Worm (Caenorhabditis elegans) whole organism, L1 larva: Measurements from ENCODE around the gene F20B6.10.

ENCODE experiments used
- C04F5.9 ChIP-seq: sonication (generic microtip); optimal IDR thresholded peaks from 2 replicates; lab custom pipeline; 2016; ENCODE audit warnings: missing genetic modification characterization, missing compliant biosample characterization
- C34B4.2 ChIP-seq: sonication (generic microtip); optimal IDR thresholded peaks from 2 replicates; lab custom pipeline; 2017; ENCODE audit warnings: mild to moderate bottlenecking, missing genetic modification characterization, missing compliant biosample characterization
- Y116A8C.19 ChIP-seq: sonication (generic microtip); optimal IDR thresholded peaks from 2 replicates; lab custom pipeline; 2016; ENCODE audit warnings: missing compliant biosample characterization, missing genetic modification characterization, borderline replicate concordance
- aha-1 ChIP-seq: fragments of 150-350 bp; optimal IDR thresholded peaks from 2 replicates; lab custom pipeline; 2014; ENCODE audit warnings: missing biosample characterization, missing genetic modification characterization
- alr-1 ChIP-seq: fragments of 200-800 bp; sonication (Bioruptor generic); optimal IDR thresholded peaks from 2 replicates; lab custom pipeline; 2018; ENCODE audit warnings: borderline replicate concordance, mild to moderate bottlenecking, missing genetic modification characterization, missing compliant biosample characterization
- aly-2 ChIP-seq: fragments of 150-350 bp; optimal IDR thresholded peaks from 2 replicates; lab custom pipeline; 2014; ENCODE audit warnings: missing biosample characterization, missing genetic modification characterization
- ama-1 ChIP-seq: fragments of 150-350 bp; optimal IDR thresholded peaks from 2 replicates; lab custom pipeline; 2014
- ceh-63 ChIP-seq: fragments of 200-800 bp; sonication (Bioruptor generic); optimal IDR thresholded peaks from 2 replicates; lab custom pipeline; 2018; ENCODE audit warnings: mild to moderate bottlenecking, missing genetic modification characterization, missing compliant biosample characterization
- ceh-90 ChIP-seq: sonication (generic microtip); optimal IDR thresholded peaks from 2 replicates; lab custom pipeline; 2016; ENCODE audit warnings: missing genetic modification characterization, missing compliant biosample characterization
- ces-1 ChIP-seq: fragments of 150-350 bp; optimal IDR thresholded peaks from 2 replicates; lab custom pipeline; 2014; ENCODE audit warnings: missing biosample characterization, missing genetic modification reagents, missing genetic modification characterization
- efl-1 ChIP-seq, 4 experiments: fragments of 150-350 bp; optimal IDR thresholded peaks in 3 of 4; peaks in 1 of 4; 1 replicate in 1 of 4; 2 replicates in 3 of 4; lab custom pipeline; 2014; ENCODE audit warnings: missing biosample characterization in 2 of 4, missing genetic modification characterization in 2 of 4, missing genetic modification reagents in 2 of 4
- efl-3 ChIP-seq: fragments of 200-800 bp; sonication (Bioruptor generic); optimal IDR thresholded peaks from 2 replicates; lab custom pipeline; 2018; ENCODE audit warnings: mild to moderate bottlenecking, missing genetic modification characterization, missing compliant biosample characterization
- egl-13 ChIP-seq: sonication (generic microtip); optimal IDR thresholded peaks from 2 replicates; lab custom pipeline; 2016; ENCODE audit warnings: missing genotype, missing genetic modification reagents, missing genetic modification characterization, missing compliant biosample characterization
- elt-2 ChIP-seq: sonication (generic microtip); optimal IDR thresholded peaks from 2 replicates; lab custom pipeline; 2016; ENCODE audit warnings: missing genetic modification characterization, mild to moderate bottlenecking, inconsistent platforms, missing compliant biosample characterization, missing genetic modification reagents
- fkh-4 ChIP-seq: sonication (generic microtip); optimal IDR thresholded peaks from 2 replicates; lab custom pipeline; 2016; ENCODE audit warnings: missing compliant biosample characterization, missing genetic modification characterization, borderline replicate concordance
- fkh-8 ChIP-seq: sonication (generic microtip); optimal IDR thresholded peaks from 2 replicates; lab custom pipeline; 2016; ENCODE audit warnings: mild to moderate bottlenecking, missing genetic modification characterization, missing compliant biosample characterization
- hlh-17 ChIP-seq: fragments of 200-800 bp; sonication (Bioruptor generic); optimal IDR thresholded peaks from 2 replicates; lab custom pipeline; 2018; ENCODE audit warnings: missing genetic modification characterization, mild to moderate bottlenecking, missing compliant biosample characterization, moderate library complexity, borderline replicate concordance
- isw-1 ChIP-seq: fragments of 200-800 bp; sonication (Bioruptor generic); IDR thresholded peaks from 2 replicates; pipeline ENCODE4 v1.3.6; 2022; ENCODE audit warnings: missing genetic modification characterization, missing compliant biosample characterization
- jun-1 ChIP-seq: fragments of 150-350 bp; optimal IDR thresholded peaks from 2 replicates; lab custom pipeline; 2014; ENCODE audit warnings: missing biosample characterization, missing genetic modification reagents, missing genetic modification characterization
- lin-13 ChIP-seq: fragments of 150-350 bp; optimal IDR thresholded peaks from 2 replicates; lab custom pipeline; 2014; ENCODE audit warnings: missing biosample characterization, missing genetic modification reagents, missing genetic modification characterization
- lin-14 ChIP-seq: fragments of 200-800 bp; sonication (Bioruptor generic); optimal IDR thresholded peaks from 2 replicates; lab custom pipeline; 2018; ENCODE audit warnings: mild to moderate bottlenecking, missing genetic modification characterization, moderate library complexity, missing compliant biosample characterization
- lin-15B ChIP-seq: fragments of 150-350 bp; sonication (generic microtip); optimal IDR thresholded peaks from 3 replicates; lab custom pipeline; 2014; ENCODE audit warnings: missing biosample characterization, missing genetic modification characterization
- lin-35 ChIP-seq, 2 experiments: fragments of 150-350 bp; optimal IDR thresholded peaks; 2 replicates each; lab custom pipeline; 2014; ENCODE audit warnings: missing biosample characterization in 2 of 2, missing genetic modification characterization in 2 of 2, missing genetic modification reagents in 2 of 2
- lsy-2 ChIP-seq, 2 experiments: fragments of 150-350 bp; optimal IDR thresholded peaks; 2 replicates each; lab custom pipeline; 2014; ENCODE audit warnings: missing biosample characterization in 2 of 2, missing genetic modification characterization in 2 of 2
- mab-9 ChIP-seq: fragments of 200-800 bp; sonication (Bioruptor generic); IDR thresholded peaks from 2 replicates; pipeline ENCODE4 v1.3.6; 2022; ENCODE audit warnings: missing genetic modification reagents, missing genetic modification characterization, missing compliant biosample characterization
- mdl-1 ChIP-seq, 2 experiments: fragments of 150-350 bp; optimal IDR thresholded peaks; 2 replicates each; lab custom pipeline; 2014 to 2017; ENCODE audit warnings: missing biosample characterization in 2 of 2, missing genetic modification characterization in 2 of 2, inconsistent platforms in 1 of 2
- nhr-12 ChIP-seq: sonication (generic microtip); optimal IDR thresholded peaks from 2 replicates; lab custom pipeline; 2017; ENCODE audit warnings: missing biosample characterization, missing genetic modification characterization
- nhr-237 ChIP-seq: fragments of 150-350 bp; optimal IDR thresholded peaks from 2 replicates; lab custom pipeline; 2014; ENCODE audit warnings: missing biosample characterization, missing genetic modification characterization
- nhr-77 ChIP-seq: fragments of 150-350 bp; optimal IDR thresholded peaks from 2 replicates; lab custom pipeline; 2014; ENCODE audit warnings: missing biosample characterization, missing genetic modification characterization
- nhr-84 ChIP-seq: sonication (generic microtip); optimal IDR thresholded peaks from 2 replicates; lab custom pipeline; 2017; ENCODE audit warnings: missing biosample characterization, missing genetic modification characterization
- nhr-85 ChIP-seq: sonication (generic microtip); peaks from one replicate; lab custom pipeline; 2016; ENCODE audit warnings: missing genetic modification characterization, inconsistent platforms, missing compliant biosample characterization
- nhr-90 ChIP-seq: sonication (generic microtip); optimal IDR thresholded peaks from 2 replicates; lab custom pipeline; 2016; ENCODE audit warnings: mild to moderate bottlenecking, missing genetic modification characterization, missing compliant biosample characterization; ENCODE audit not compliant: poor library complexity
- pag-3 ChIP-seq: sonication (generic microtip); optimal IDR thresholded peaks from 2 replicates; lab custom pipeline; 2017; ENCODE audit warnings: missing genetic modification characterization, mild to moderate bottlenecking, missing compliant biosample characterization, antibody characterized with exemption, borderline replicate concordance; ENCODE audit not compliant: insufficient read depth
- skn-1 ChIP-seq: fragments of 150-350 bp; optimal IDR thresholded peaks from 2 replicates; lab custom pipeline; 2014; ENCODE audit warnings: missing biosample characterization, missing genetic modification characterization
- snpc-4 ChIP-seq: fragments of 150-350 bp; optimal IDR thresholded peaks from 2 replicates; lab custom pipeline; 2014; ENCODE audit warnings: missing biosample characterization, missing genetic modification characterization
- snu-23 ChIP-seq: sonication (generic microtip); optimal IDR thresholded peaks from 2 replicates; lab custom pipeline; 2016; ENCODE audit warnings: missing genetic modification characterization, missing compliant biosample characterization
- sptf-1 ChIP-seq: fragments of 150-350 bp; optimal IDR thresholded peaks from 2 replicates; lab custom pipeline; 2014; ENCODE audit warnings: missing biosample characterization, missing genetic modification characterization
- sup-37 ChIP-seq: fragments of 200-800 bp; sonication (Bioruptor generic); optimal IDR thresholded peaks from 2 replicates; lab custom pipeline; 2018; ENCODE audit warnings: mild to moderate bottlenecking, missing genetic modification characterization, missing compliant biosample characterization
- tbx-2 ChIP-seq: sonication (generic microtip); optimal IDR thresholded peaks from 2 replicates; lab custom pipeline; 2016; ENCODE audit warnings: missing genetic modification characterization, missing compliant biosample characterization
- tlp-1 ChIP-seq: fragments of 150-350 bp; optimal IDR thresholded peaks from 2 replicates; lab custom pipeline; 2014; ENCODE audit warnings: missing biosample characterization, missing genetic modification characterization
- unc-130 ChIP-seq: fragments of 150-350 bp; optimal IDR thresholded peaks from 2 replicates; lab custom pipeline; 2017; ENCODE audit warnings: missing biosample characterization, missing genetic modification characterization, inconsistent platforms
- unc-30 ChIP-seq: sonication (generic microtip); optimal IDR thresholded peaks from 2 replicates; lab custom pipeline; 2017; ENCODE audit warnings: missing biosample characterization, missing genetic modification characterization
- unc-62 ChIP-seq: fragments of 150-350 bp; optimal IDR thresholded peaks from 2 replicates; lab custom pipeline; 2014; ENCODE audit warnings: missing biosample characterization, missing genetic modification reagents, missing genetic modification characterization
- unc-86 ChIP-seq: sonication (generic microtip); optimal IDR thresholded peaks from 2 replicates; lab custom pipeline; 2016; ENCODE audit warnings: missing genetic modification characterization, missing compliant biosample characterization
- unc-98 ChIP-seq: fragments of 200-800 bp; sonication (Bioruptor generic); IDR thresholded peaks from 2 replicates; pipeline ENCODE4 v1.3.6; 2022; ENCODE audit warnings: missing genetic modification characterization, missing compliant biosample characterization
- xbp-1 ChIP-seq: sonication (generic microtip); optimal IDR thresholded peaks from 2 replicates; lab custom pipeline; 2016; ENCODE audit warnings: missing genetic modification characterization, missing compliant biosample characterization
- ztf-11 ChIP-seq, 2 experiments: sonication (generic microtip); optimal IDR thresholded peaks; 2 replicates each; lab custom pipeline; 2016 to 2017; ENCODE audit warnings: missing genetic modification characterization in 2 of 2, missing biosample characterization in 1 of 2, missing compliant biosample characterization in 1 of 2
- ztf-4 ChIP-seq: fragments of 150-350 bp; optimal IDR thresholded peaks from 2 replicates; lab custom pipeline; 2014; ENCODE audit warnings: missing biosample characterization, missing genetic modification characterization

Gene F20B6.10

ce11 chrX:4265283-4265907 is 48.4 kb upstream of the F20B6.10 start, which contains the start of gene coel-1 (continued):
- peak; percentile 82 for TF ChIP-seq lin-14 (GFP tag; lab: Kevin White, UChicago)
- peak; percentile 57 for TF ChIP-seq unc-86 (tag; lab: Kevin White, UChicago)
- peak; percentile 33 for TF ChIP-seq jun-1 (tag; lab: Kevin White, UChicago)
- peak; percentile 11 for TF ChIP-seq nhr-90 (tag; lab: Kevin White, UChicago)
- no peak for TF ChIP-seq ceh-90
- peak; percentile 27 to 58 for TF ChIP-seq lin-35 (GFP tag; optimal IDR thresholded peaks at IDR 0.05; lab: Kevin White, UChicago)
- TF ChIP-seq egl-13 (tag; lab: Kevin White, UChicago): peak; percentile 56

- TF ChIP-seq nhr-85 (no peak), sptf-1 (no peak), unc-62 (GFP tag; lab: Kevin White, UChicago) (no peak)
These were observed 46.8 kb upstream of the F20B6.10 start for ce11 chrX:4263820-4264219.

- TF ChIP-seq unc-98 (GFP tag; lab: Robert Waterston, UW) (no peak), unc-86 (tag; lab: Kevin White, UChicago) (peak; percentile 17), skn-1 (peak; percentile 40), snpc-4 (tag; lab: Kevin White, UChicago) (no peak), mab-9 (GFP tag; lab: Robert Waterston, UW) (no peak), isw-1 (GFP tag; lab: Robert Waterston, UW) (no peak), sup-37 (no peak), efl-3 (no peak), nhr-237 (no peak), fkh-8 (tag; lab: Kevin White, UChicago) (peak; percentile 24), C04F5.9 (tag; lab: Kevin White, UChicago) (peak; percentile 12), lin-15B (tag; lab: Kevin White, UChicago) (no peak), snu-23 (peak; percentile 63), unc-130 (no peak), tbx-2 (tag; lab: Kevin White, UChicago) (peak; percentile 50), C34B4.2 (tag; lab: Kevin White, UChicago) (no peak), ces-1 (GFP tag; lab: Kevin White, UChicago) (no peak), aly-2 (no peak), lsy-2 (tag; optimal IDR thresholded peaks at IDR 0.05; lab: Kevin White, UChicago) (peak; percentile 34 to 45), ztf-11 (tag; optimal IDR thresholded peaks at IDR 0.05; lab: Kevin White, UChicago) (no peak), ceh-63 (GFP tag; lab: Kevin White, UChicago) (no peak), Y116A8C.19 (tag; lab: Kevin White, UChicago) (no peak), xbp-1 (tag; lab: Kevin White, UChicago) (peak; percentile 64), fkh-4 (no peak), elt-2 (tag; lab: Kevin White, UChicago) (peak; percentile 15), aha-1 (tag; lab: Kevin White, UChicago) (no peak), mdl-1 (tag; optimal IDR thresholded peaks at IDR 0.05; lab: Kevin White, UChicago) (peak in 1 of 2 experiments; percentile 44), lin-13 (GFP tag; lab: Kevin White, UChicago) (no peak), tlp-1 (no peak), unc-30 (no peak), nhr-84 (tag; lab: Kevin White, UChicago) (no peak), egl-13 (tag; lab: Kevin White, UChicago) (peak; percentile 31), pag-3 (tag; lab: Kevin White, UChicago) (no peak), efl-1 (optimal IDR thresholded peaks at IDR 0.05; lab: Kevin White, UChicago) (peak; percentile 29 to 32), efl-1 (GFP tag; optimal IDR thresholded peaks at IDR 0.05 in 1 of 2; lab: Kevin White, UChicago) (peak; percentile 1 to 90), alr-1 (tag; lab: Kevin White, UChicago) (no peak), ztf-4 (no peak), nhr-77 (tag; lab: Kevin White, UChicago) (no peak), hlh-17 (no peak), nhr-12 (no peak), ama-1 (lab: Kevin White, UChicago) (no peak)
These were observed 43.3 kb upstream of the F20B6.10 start, which contains the start of gene C52B9.4 for ce11 chrX:4260297-4260696. Gene C52B9.4 (plus strand): TSS chrX:4260652.
